Fruit fly (Drosophila melanogaster) whole organism, adult: ENCODE data around the gene CG8301.

Experiments
- CG11617 ChIP-seq: fragments of 200-800 bp; sonication (Bioruptor generic); optimal IDR thresholded peaks from 2 replicates; lab custom pipeline; 2017; ENCODE audit warnings: mild to moderate bottlenecking, missing biosample characterization, missing genetic modification reagents, missing genetic modification characterization
- CG12768 ChIP-seq: fragments of 200-800 bp; sonication (Bioruptor generic); optimal IDR thresholded peaks from 2 replicates; lab custom pipeline; 2017; ENCODE audit warnings: missing biosample characterization, missing genetic modification characterization, mild to moderate bottlenecking, moderate library complexity, missing genetic modification reagents
- CG14711 ChIP-seq: fragments of 200-800 bp; sonication (Bioruptor generic); optimal IDR thresholded peaks from 2 replicates; lab custom pipeline; 2018; ENCODE audit warnings: missing biosample characterization, mild to moderate bottlenecking, missing genetic modification characterization, moderate library complexity
- CG1620 ChIP-seq: fragments of 200-800 bp; sonication (Bioruptor generic); optimal IDR thresholded peaks from 2 replicates; lab custom pipeline; 2016; ENCODE audit warnings: missing biosample characterization, missing genetic modification characterization
- CG33017 ChIP-seq: fragments of 200-800 bp; sonication (Bioruptor generic); optimal IDR thresholded peaks from 2 replicates; lab custom pipeline; 2018; ENCODE audit warnings: missing biosample characterization, mild to moderate bottlenecking, missing genetic modification characterization, moderate library complexity
- CG5204 ChIP-seq: fragments of 200-800 bp; sonication (Bioruptor generic); optimal IDR thresholded peaks from 2 replicates; lab custom pipeline; 2016; ENCODE audit warnings: missing biosample characterization, missing genetic modification characterization
- CG7045 ChIP-seq: fragments of 200-800 bp; sonication (Bioruptor generic); optimal IDR thresholded peaks from 2 replicates; lab custom pipeline; 2017; ENCODE audit warnings: missing biosample characterization, mild to moderate bottlenecking, missing genetic modification characterization
- CG7101 ChIP-seq: fragments of 200-800 bp; sonication (Bioruptor generic); optimal IDR thresholded peaks from 2 replicates; lab custom pipeline; 2018; ENCODE audit warnings: missing biosample characterization, mild to moderate bottlenecking, missing genetic modification characterization, moderate library complexity
- Clk ChIP-seq: fragments of 200-800 bp; sonication (Bioruptor generic); optimal IDR thresholded peaks from 2 replicates; lab custom pipeline; 2017; ENCODE audit warnings: missing biosample characterization, missing genetic modification characterization
- Crg-1 ChIP-seq: fragments of 200-800 bp; sonication (Bioruptor generic); optimal IDR thresholded peaks from 2 replicates; lab custom pipeline; 2016; ENCODE audit warnings: missing biosample characterization, missing genetic modification characterization
- Hr96 ChIP-seq: fragments of 200-800 bp; sonication (Bioruptor generic); optimal IDR thresholded peaks from 2 replicates; lab custom pipeline; 2016; ENCODE audit warnings: missing biosample characterization, missing genetic modification characterization
- Mnt ChIP-seq: fragments of 200-800 bp; sonication (Bioruptor generic); optimal IDR thresholded peaks from 2 replicates; lab custom pipeline; 2016; ENCODE audit warnings: missing biosample characterization, mild to moderate bottlenecking, missing genetic modification characterization
- bab1 ChIP-seq: fragments of 200-800 bp; sonication (Bioruptor generic); optimal IDR thresholded peaks from 3 replicates; lab custom pipeline; 2019; ENCODE audit warnings: missing biosample characterization, mild to moderate bottlenecking, missing genetic modification characterization, moderate library complexity
- cic ChIP-seq: fragments of 200-800 bp; sonication (Bioruptor generic); optimal IDR thresholded peaks from 2 replicates; lab custom pipeline; 2017; ENCODE audit warnings: missing biosample characterization, mild to moderate bottlenecking, missing genetic modification characterization, moderate library complexity
- cnc ChIP-seq, 2 experiments: fragments of >200 bp; optimal IDR thresholded peaks; 2 replicates each; lab custom pipeline; 2017
- kay ChIP-seq: fragments of 200-800 bp; sonication (Bioruptor generic); peaks from one replicate; lab custom pipeline; 2016; ENCODE audit warnings: missing biosample characterization, missing genetic modification characterization, borderline replicate concordance
- ovo ChIP-seq: fragments of 200-800 bp; sonication (Bioruptor generic); optimal IDR thresholded peaks from 2 replicates; lab custom pipeline; 2016; ENCODE audit warnings: missing biosample characterization, missing genetic modification characterization
- pad ChIP-seq: fragments of 200-800 bp; sonication (Bioruptor generic); optimal IDR thresholded peaks from 3 replicates; lab custom pipeline; 2017; ENCODE audit warnings: missing biosample characterization, missing genetic modification characterization, mild to moderate bottlenecking, moderate library complexity, missing genetic modification reagents
- tj ChIP-seq: fragments of 200-800 bp; sonication (Bioruptor generic); optimal IDR thresholded peaks from 3 replicates; lab custom pipeline; 2017; ENCODE audit warnings: missing biosample characterization, mild to moderate bottlenecking, missing genetic modification characterization, moderate library complexity
- toe ChIP-seq: fragments of 200-800 bp; sonication (Bioruptor generic); optimal IDR thresholded peaks from 2 replicates; lab custom pipeline; 2016; ENCODE audit warnings: missing biosample characterization, missing genetic modification characterization

Gene CG8301

DNA sequence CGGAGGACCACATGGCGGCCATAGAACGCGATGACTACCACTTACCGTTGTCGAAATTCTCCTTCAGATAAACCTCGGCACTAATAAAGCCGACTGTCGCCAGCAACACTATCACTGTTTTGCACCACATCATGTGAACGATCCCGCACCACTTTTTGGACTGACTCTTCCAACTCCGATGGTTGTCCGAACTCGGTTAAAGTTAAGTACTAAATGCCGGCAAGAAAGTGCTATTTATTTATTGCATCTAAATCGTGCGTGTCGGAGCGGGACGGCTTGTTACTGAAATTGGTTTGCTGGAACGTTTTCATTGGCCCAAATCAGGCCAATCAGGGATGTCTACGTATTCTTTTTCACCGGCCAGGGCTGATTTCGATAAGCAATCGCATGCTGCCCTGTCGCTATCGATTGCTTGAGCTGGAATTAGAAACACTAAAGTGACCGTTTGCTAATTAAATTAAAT, 49.6 kb downstream of the CG8301 start, which contains the start of gene Calr:
Gene Calr, minus strand, starts transcription at position 219 of the 463 bp plus-strand sequence.
- TF ChIP-seq CG7101 (peak; percentile 65), ovo (no peak), CG14711 (peak; percentile 46), kay (GFP tag; lab: Kevin White, UChicago) (no peak), CG33017 (peak; percentile 59), cnc (optimal IDR thresholded peaks at IDR 0.05; lab: Kevin White, UChicago) (no peak), CG1620 (GFP tag; lab: Kevin White, UChicago) (peak; percentile 19), cic (GFP tag; lab: Kevin White, UChicago) (peak; percentile 19), tj (no peak), bab1 (GFP tag; lab: Kevin White, UChicago) (peak; percentile 65), CG7045 (GFP tag; lab: Kevin White, UChicago) (peak; percentile 47), CG12768 (GFP tag; lab: Kevin White, UChicago) (peak; percentile 76), pad (GFP tag; lab: Kevin White, UChicago) (peak; percentile 42), Clk (GFP tag; lab: Kevin White, UChicago) (no peak), Hr96 (GFP tag; lab: Kevin White, UChicago) (no peak), toe (no peak), CG11617 (no peak), Crg-1 (GFP tag; lab: Kevin White, UChicago) (peak; percentile 61), Mnt (GFP tag; lab: Kevin White, UChicago) (peak; percentile 87), CG5204 (no peak)

- TF ChIP-seq Mnt (GFP tag; lab: Kevin White, UChicago) (peak; percentile 98), toe (no peak)
Observed at dm6 chr3R:9631564-9631963, 50.5 kb downstream of the CG8301 start, which contains the start of gene SpdS. Gene SpdS (plus strand): TSS chr3R:9631641.

dm6 chr3R:9632110-9632921, 51.2 kb downstream of the CG8301 start:
- peak; percentile 42 for TF ChIP-seq tj
- no peak for TF ChIP-seq pad (GFP tag; lab: Kevin White, UChicago)
- no peak for TF ChIP-seq CG7045 (GFP tag; lab: Kevin White, UChicago)
- no peak for TF ChIP-seq CG14711
- no peak for TF ChIP-seq Mnt (GFP tag; lab: Kevin White, UChicago)
